Worm (Caenorhabditis elegans) whole organism, L4 larva: ENCODE data around the gene T24A6.7.
"Not testable (repeated sequence)": the region's sequence is repeated elsewhere in the genome, so short reads cannot be mapped to it uniquely, and the experiment has no call there.

Experiments used
- cey-2 ChIP-seq: sonication (generic microtip); optimal IDR thresholded peaks from 3 replicates; lab custom pipeline; 2017; ENCODE audit warnings: missing genetic modification characterization, mild to moderate bottlenecking, missing compliant biosample characterization, antibody characterized with exemption, borderline replicate concordance; ENCODE audit not compliant: insufficient read depth
- mep-1 ChIP-seq: fragments of 150-350 bp; sonication (generic microtip); optimal IDR thresholded peaks from 3 replicates; lab custom pipeline; 2014; ENCODE audit warnings: missing biosample characterization, missing genetic modification characterization
- zag-1 ChIP-seq: fragments of 150-350 bp; optimal IDR thresholded peaks from 2 replicates; lab custom pipeline; 2014; ENCODE audit warnings: missing biosample characterization, missing genetic modification characterization

ce11 chrV:3572408-3572807 is 47.3 kb downstream of the T24A6.7 start, which contains the start of gene F40C5.1:
- not testable (repeated sequence) for TF ChIP-seq zag-1 (tag; lab: Kevin White, UChicago); mep-1; cey-2
